Worm (Caenorhabditis elegans) whole organism, L4 larva: Measurements from ENCODE around the gene cct-5.
A peak's percentile ranks its signal among the peaks of the same experiment; 100 is the strongest.

ENCODE experiments used
- F10B5.3 ChIP-seq: sonication (generic microtip); optimal IDR thresholded peaks from 2 replicates; lab custom pipeline; 2016; ENCODE audit warnings: mild to moderate bottlenecking, missing genetic modification characterization, missing compliant biosample characterization
- F37D6.2 ChIP-seq: sonication (generic microtip); optimal IDR thresholded peaks from 2 replicates; lab custom pipeline; 2016; ENCODE audit warnings: mild to moderate bottlenecking, missing genetic modification characterization, missing compliant biosample characterization
- R02D3.7 ChIP-seq: fragments of 150-350 bp; sonication (generic microtip); optimal IDR thresholded peaks from 3 replicates; lab custom pipeline; 2014; ENCODE audit warnings: missing biosample characterization, missing genetic modification characterization
- aly-2 ChIP-seq: sonication (generic microtip); optimal IDR thresholded peaks from 2 replicates; lab custom pipeline; 2018; ENCODE audit warnings: missing biosample characterization, missing genetic modification characterization
- arid-1 ChIP-seq: fragments of 200-800 bp; sonication (Bioruptor generic); conservative IDR thresholded peaks from 2 replicates; pipeline ENCODE4 v1.3.6; 2022; ENCODE audit warnings: missing genetic modification reagents, missing genetic modification characterization, missing compliant biosample characterization
- attf-4 ChIP-seq: sonication (generic microtip); optimal IDR thresholded peaks from 3 replicates; lab custom pipeline; 2017; ENCODE audit warnings: missing biosample characterization, missing genetic modification characterization
- ceh-44 ChIP-seq: fragments of 200-800 bp; sonication (Bioruptor generic); IDR thresholded peaks from 2 replicates; pipeline ENCODE4 v1.3.6; 2022; ENCODE audit warnings: missing genetic modification reagents, missing genetic modification characterization, missing compliant biosample characterization
- ctbp-1 ChIP-seq: fragments of 200-800 bp; sonication (Bioruptor generic); IDR thresholded peaks from 2 replicates; pipeline ENCODE4 v1.3.6; 2022; ENCODE audit warnings: missing genetic modification reagents, missing genetic modification characterization, missing compliant biosample characterization
- daf-12 ChIP-seq: fragments of 150-350 bp; optimal IDR thresholded peaks from 2 replicates; lab custom pipeline; 2014; ENCODE audit warnings: missing biosample characterization, missing genetic modification reagents, missing genetic modification characterization
- daf-16 ChIP-seq, 3 experiments: sonication (generic microtip); optimal IDR thresholded peaks; 2 replicates each; lab custom pipeline; 2016 to 2017; ENCODE audit warnings: missing genetic modification characterization in 3 of 3, missing genetic modification reagents in 3 of 3, mild to moderate bottlenecking in 2 of 3, missing compliant biosample characterization in 2 of 3, missing biosample characterization in 1 of 3, moderate library complexity in 1 of 3
- daf-19 ChIP-seq: fragments of 200-800 bp; sonication (Bioruptor generic); conservative IDR thresholded peaks from 2 replicates; pipeline ENCODE4 v1.3.6; 2022; ENCODE audit warnings: missing genetic modification characterization, missing compliant biosample characterization
- dmd-6 ChIP-seq: fragments of 200-800 bp; sonication (Bioruptor generic); IDR thresholded peaks from 2 replicates; pipeline ENCODE4 v1.3.6; 2022; ENCODE audit warnings: missing genetic modification reagents, missing genetic modification characterization, missing compliant biosample characterization
- dpl-1 ChIP-seq: fragments of 150-350 bp; optimal IDR thresholded peaks from 2 replicates; lab custom pipeline; 2014; ENCODE audit warnings: missing biosample characterization, missing genetic modification reagents, missing genetic modification characterization
- egl-43 ChIP-seq: fragments of 200-800 bp; sonication (Bioruptor generic); IDR thresholded peaks from 2 replicates; pipeline ENCODE4 v1.3.6; 2022; ENCODE audit warnings: missing genetic modification reagents, missing genetic modification characterization, missing compliant biosample characterization
- hif-1 ChIP-seq, 2 experiments: sonication (generic microtip); optimal IDR thresholded peaks; 2 replicates each; lab custom pipeline; 2016 to 2017; ENCODE audit warnings: missing compliant biosample characterization in 2 of 2, missing genetic modification characterization in 2 of 2, missing genetic modification reagents in 2 of 2, missing genotype in 2 of 2, mild to moderate bottlenecking in 1 of 2
- hlh-11 ChIP-seq: fragments of 200-800 bp; sonication (Bioruptor generic); optimal IDR thresholded peaks from 2 replicates; lab custom pipeline; 2018; ENCODE audit warnings: mild to moderate bottlenecking, missing genetic modification characterization, missing compliant biosample characterization
- hlh-30 ChIP-seq: sonication (generic microtip); optimal IDR thresholded peaks from 2 replicates; lab custom pipeline; 2017; ENCODE audit warnings: antibody characterized with exemption, mild to moderate bottlenecking, missing genetic modification characterization, missing compliant biosample characterization; ENCODE audit not compliant: insufficient read depth
- lin-1 ChIP-seq: fragments of 200-800 bp; sonication (Bioruptor generic); IDR thresholded peaks from 2 replicates; pipeline ENCODE4 v1.3.6; 2022; ENCODE audit warnings: missing genetic modification reagents, missing genetic modification characterization, missing compliant biosample characterization
- lin-13 ChIP-seq: fragments of 150-350 bp; optimal IDR thresholded peaks from 2 replicates; lab custom pipeline; 2014; ENCODE audit warnings: missing biosample characterization, missing genetic modification reagents, missing genetic modification characterization
- lin-29 ChIP-seq: fragments of 200-800 bp; sonication (Bioruptor generic); IDR thresholded peaks from 2 replicates; pipeline ENCODE4 v1.3.6; 2022; ENCODE audit warnings: missing genetic modification reagents, missing genetic modification characterization, missing compliant biosample characterization
- lsy-2 ChIP-seq, 2 experiments: fragments of 150-350 bp in 1 of 2; sonication (generic microtip) in 1 of 2; optimal IDR thresholded peaks; 2 replicates each; lab custom pipeline; 2014 to 2017; ENCODE audit warnings: missing biosample characterization in 2 of 2, missing genetic modification characterization in 2 of 2
- madf-5 ChIP-seq, 2 experiments: fragments of 200-800 bp; sonication (Bioruptor generic); IDR thresholded peaks; 2 replicates each; pipeline ENCODE4 v1.3.6; 2022; ENCODE audit warnings: missing compliant biosample characterization in 2 of 2, missing genetic modification characterization in 2 of 2
- mdl-1 ChIP-seq, 2 experiments: fragments of 150-350 bp in 1 of 2; sonication (generic microtip) in 1 of 2; optimal IDR thresholded peaks; 2 replicates each; lab custom pipeline; 2014 to 2017; ENCODE audit warnings: missing biosample characterization in 2 of 2, missing genetic modification characterization in 2 of 2
- mes-2 ChIP-seq: sonication (generic microtip); optimal IDR thresholded peaks from 2 replicates; lab custom pipeline; 2016; ENCODE audit warnings: missing genotype, mild to moderate bottlenecking, missing genetic modification characterization, missing compliant biosample characterization; ENCODE audit not compliant: poor library complexity, severe bottlenecking
- mxl-3 ChIP-seq: fragments of 200-800 bp; sonication (Bioruptor generic); optimal IDR thresholded peaks from 2 replicates; lab custom pipeline; 2018; ENCODE audit warnings: mild to moderate bottlenecking, missing genetic modification characterization, missing compliant biosample characterization
- nhr-237 ChIP-seq: sonication (generic microtip); optimal IDR thresholded peaks from 2 replicates; lab custom pipeline; 2017; ENCODE audit warnings: missing biosample characterization, missing genetic modification characterization
- nhr-41 ChIP-seq: fragments of 200-800 bp; sonication (Bioruptor generic); IDR thresholded peaks from 2 replicates; pipeline ENCODE4 v1.3.6; 2022; ENCODE audit warnings: missing genetic modification reagents, missing genetic modification characterization, missing compliant biosample characterization
- nhr-42 ChIP-seq: fragments of 200-800 bp; sonication (Bioruptor generic); IDR thresholded peaks from 2 replicates; pipeline ENCODE4 v1.3.6; 2022; ENCODE audit warnings: missing genetic modification characterization, missing compliant biosample characterization
- nhr-76 ChIP-seq: fragments of 150-350 bp; optimal IDR thresholded peaks from 2 replicates; lab custom pipeline; 2014; ENCODE audit warnings: missing biosample characterization, missing genetic modification characterization
- nhr-77 ChIP-seq: fragments of 150-350 bp; optimal IDR thresholded peaks from 2 replicates; lab custom pipeline; 2014; ENCODE audit warnings: missing biosample characterization, missing genetic modification characterization
- pha-4 ChIP-seq, 2 experiments: fragments of 150-350 bp in 1 of 2; fragments of 200-800 bp in 1 of 2; sonication (Bioruptor generic) in 1 of 2; IDR thresholded peaks in 1 of 2; optimal IDR thresholded peaks in 1 of 2; 2 replicates each; pipeline versions ENCODE4 v1.3.6 to Lab custom; 2014 to 2022; ENCODE audit warnings: missing genetic modification characterization in 2 of 2, missing genetic modification reagents in 2 of 2, missing biosample characterization in 1 of 2, missing compliant biosample characterization in 1 of 2
- rbr-2 ChIP-seq: sonication (generic microtip); optimal IDR thresholded peaks from 2 replicates; lab custom pipeline; 2016; ENCODE audit warnings: missing genotype, missing genetic modification characterization, missing compliant biosample characterization
- set-16 ChIP-seq: fragments of 200-800 bp; sonication (Bioruptor generic); IDR thresholded peaks from 2 replicates; pipeline ENCODE4 v1.3.6; 2022; ENCODE audit warnings: missing genetic modification reagents, missing genetic modification characterization, missing compliant biosample characterization
- skn-1 ChIP-seq: fragments of 150-350 bp; optimal IDR thresholded peaks from 2 replicates; lab custom pipeline; 2014; ENCODE audit warnings: missing biosample characterization, missing genetic modification characterization
- spr-1 ChIP-seq: sonication (generic microtip); optimal IDR thresholded peaks from 2 replicates; lab custom pipeline; 2016; ENCODE audit warnings: mild to moderate bottlenecking, missing genetic modification characterization, missing compliant biosample characterization
- tra-1 ChIP-seq: fragments of 200-800 bp; sonication (Bioruptor generic); IDR thresholded peaks from 2 replicates; pipeline ENCODE4 v1.3.6; 2022; ENCODE audit warnings: missing genetic modification reagents, missing genetic modification characterization, missing compliant biosample characterization
- unc-130 ChIP-seq: sonication (generic microtip); optimal IDR thresholded peaks from 2 replicates; lab custom pipeline; 2016; ENCODE audit warnings: missing genetic modification reagents, missing genetic modification characterization, missing compliant biosample characterization
- unc-62 ChIP-seq, 3 experiments: fragments of 150-350 bp in 1 of 3; sonication (generic microtip); optimal IDR thresholded peaks in 2 of 3; peaks in 1 of 3; 1 replicate in 1 of 3; 2 replicates in 2 of 3; lab custom pipeline; 2014 to 2017; ENCODE audit warnings: missing biosample characterization in 3 of 3, missing genetic modification characterization in 3 of 3, missing genetic modification reagents in 3 of 3, missing genotype in 1 of 3
- zfp-2 ChIP-seq: sonication (generic microtip); optimal IDR thresholded peaks from 2 replicates; lab custom pipeline; 2016; ENCODE audit warnings: mild to moderate bottlenecking, missing genetic modification characterization, missing compliant biosample characterization
- zip-2 ChIP-seq: fragments of 150-350 bp; optimal IDR thresholded peaks from 2 replicates; lab custom pipeline; 2014; ENCODE audit warnings: missing biosample characterization, missing genetic modification characterization
- ztf-7 ChIP-seq: fragments of 150-350 bp; optimal IDR thresholded peaks from 2 replicates; lab custom pipeline; 2014; ENCODE audit warnings: missing biosample characterization, missing genetic modification characterization

The cct-5 gene

DNA sequence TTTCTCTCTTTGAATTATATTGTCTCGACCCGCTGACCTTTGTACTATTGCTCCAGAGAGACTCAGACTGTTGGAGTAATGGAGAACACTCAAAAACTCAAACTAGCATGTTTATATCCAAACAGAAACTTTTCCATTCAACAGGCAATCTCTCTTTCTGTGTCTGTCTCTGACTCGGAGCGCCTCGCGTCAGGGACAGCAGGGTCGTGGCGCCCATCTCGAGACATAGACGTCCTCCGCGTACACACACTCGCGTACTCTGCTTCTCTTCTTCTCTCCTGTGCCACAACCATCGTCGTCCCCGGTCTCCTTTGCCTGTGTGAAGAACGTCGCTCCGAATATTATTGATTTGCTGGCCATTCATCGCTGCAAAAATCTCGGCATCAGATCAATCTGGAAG, 44.0 kb upstream of the cct-5 start (continued):
- peak; percentile 56; the same call in 1 of the 2 replicates for TF ChIP-seq arid-1 (GFP tag; lab: Robert Waterston, UW)
- TF ChIP-seq nhr-42 (GFP tag; lab: Robert Waterston, UW): no peak
- peak; percentile 30; the same call in 1 of the 2 replicates for TF ChIP-seq lin-1 (GFP tag; lab: Robert Waterston, UW)
- TF ChIP-seq egl-43 (GFP tag; lab: Robert Waterston, UW): peak; percentile 22; the same call in 1 of the 2 replicates
- TF ChIP-seq rbr-2 (tag; lab: Kevin White, UChicago): peak; percentile 72
- TF ChIP-seq lin-13 (GFP tag; lab: Kevin White, UChicago): peak; percentile 74
- TF ChIP-seq hlh-11 (tag; lab: Kevin White, UChicago): peak; percentile 95
- peak; percentile 58 for TF ChIP-seq pha-4 (GFP tag; IDR thresholded peaks at IDR 0.05; lab: Robert Waterston, UW)
- TF ChIP-seq pha-4 (tag; optimal IDR thresholded peaks at IDR 0.05; lab: Kevin White, UChicago): no peak
- peak in 1 of 2 experiments; percentile 61 for TF ChIP-seq daf-16 (GFP tag; optimal IDR thresholded peaks at IDR 0.05; lab: Kevin White, UChicago)
- peak; percentile 82 for TF ChIP-seq daf-16 (tag; optimal IDR thresholded peaks at IDR 0.05; lab: Kevin White, UChicago)
- no peak for TF ChIP-seq ztf-7 (tag; lab: Kevin White, UChicago)
- TF ChIP-seq daf-19 (GFP tag; lab: Robert Waterston, UW): no peak
- TF ChIP-seq unc-130 (GFP tag; lab: Kevin White, UChicago): no peak
- peak; percentile 39 for TF ChIP-seq F37D6.2
- no peak for TF ChIP-seq lin-29 (GFP tag; lab: Robert Waterston, UW)
- TF ChIP-seq unc-62 (GFP tag; optimal IDR thresholded peaks at IDR 0.05 in 1 of 2; lab: Kevin White, UChicago): peak in 1 of 2 experiments; percentile 36
- TF ChIP-seq unc-62 (tag; optimal IDR thresholded peaks at IDR 0.05; lab: Kevin White, UChicago): no peak
- TF ChIP-seq daf-12 (tag; lab: Kevin White, UChicago): no peak
- TF ChIP-seq nhr-237 (tag; lab: Kevin White, UChicago): no peak
- TF ChIP-seq dpl-1: peak; percentile 46
- TF ChIP-seq F10B5.3 (tag; lab: Kevin White, UChicago): no peak
- no peak for TF ChIP-seq aly-2 (tag; lab: Kevin White, UChicago)
- TF ChIP-seq tra-1 (GFP tag; lab: Robert Waterston, UW): 0 out of 2 replicates have a peak, but pooled peaks have one; percentile 34
- TF ChIP-seq dmd-6 (GFP tag; lab: Robert Waterston, UW): peak; percentile 89
- no peak for TF ChIP-seq nhr-76
- TF ChIP-seq ctbp-1 (GFP tag; lab: Robert Waterston, UW): peak; percentile 65; the same call in 1 of the 2 replicates
- peak; percentile 92 for TF ChIP-seq mxl-3 (GFP tag; lab: Kevin White, UChicago)
- peak; percentile 22 for TF ChIP-seq spr-1 (tag; lab: Kevin White, UChicago)
- no peak for TF ChIP-seq zfp-2 (tag; lab: Kevin White, UChicago)
- no peak for TF ChIP-seq skn-1 (tag; lab: Kevin White, UChicago)
- TF ChIP-seq hlh-30: peak; percentile 93
- TF ChIP-seq mdl-1 (tag; optimal IDR thresholded peaks at IDR 0.05; lab: Kevin White, UChicago): peak; percentile 30 to 84
- TF ChIP-seq ceh-44 (GFP tag; lab: Robert Waterston, UW): 0 out of 2 replicates have a peak, but pooled peaks have one; percentile 17
- TF ChIP-seq mes-2 (tag; lab: Kevin White, UChicago): peak; percentile 56
- no peak for TF ChIP-seq madf-5 (GFP tag; IDR thresholded peaks at IDR 0.05; lab: Robert Waterston, UW)
- TF ChIP-seq set-16 (GFP tag; lab: Robert Waterston, UW): peak; percentile 74
- TF ChIP-seq lsy-2 (tag; optimal IDR thresholded peaks at IDR 0.05; lab: Kevin White, UChicago): peak; percentile 49 to 78
- peak; percentile 87; the same call in 1 of the 2 replicates for TF ChIP-seq nhr-41

DNA sequence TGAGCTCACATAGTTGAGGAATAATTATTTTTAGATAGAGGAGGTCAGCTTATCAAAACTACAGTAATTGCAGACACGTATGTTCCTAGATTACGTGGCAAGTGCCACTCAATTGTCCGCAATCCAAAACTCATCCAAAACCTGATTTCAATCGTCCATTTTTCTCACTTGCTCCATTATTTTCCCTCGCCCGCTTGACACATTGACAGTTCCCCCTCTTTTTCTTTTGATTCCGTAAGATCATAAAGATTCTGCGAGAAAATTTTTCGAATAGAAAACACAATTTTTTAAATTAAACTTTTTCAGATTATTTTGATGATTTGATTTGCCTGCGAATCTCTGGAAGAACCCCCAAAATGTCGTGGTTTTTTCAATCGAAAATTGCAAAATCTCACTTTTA, 40.8 kb upstream of the cct-5 start, which contains the start of gene M88.4:
M88.4 (plus strand) TSS at position 301 of the 400 bp plus-strand sequence.
- TF ChIP-seq R02D3.7 (tag; lab: Kevin White, UChicago): no peak
- TF ChIP-seq attf-4: no peak
- TF ChIP-seq unc-62 (GFP tag; optimal IDR thresholded peaks at IDR 0.05 in 1 of 2; lab: Kevin White, UChicago): peak in 1 of 2 experiments; percentile 2
- TF ChIP-seq unc-62 (tag; optimal IDR thresholded peaks at IDR 0.05; lab: Kevin White, UChicago): no peak
- no peak for TF ChIP-seq zip-2 (tag; lab: Kevin White, UChicago)
- TF ChIP-seq spr-1 (tag; lab: Kevin White, UChicago): no peak
- TF ChIP-seq hif-1 (tag; optimal IDR thresholded peaks at IDR 0.05; lab: Kevin White, UChicago): no peak
- TF ChIP-seq nhr-77: no peak
